Fruit fly (Drosophila melanogaster) whole organism, embryonic: ENCODE data around the gene Pde6.

ENCODE experiments used
- Adf1 ChIP-seq: fragments of 200-800 bp; sonication (Bioruptor generic); IDR thresholded peaks from 2 replicates; pipeline ENCODE4 v1.3.6; 2022; ENCODE audit warnings: missing biosample characterization, missing genetic modification characterization
- Bdp1 ChIP-seq: fragments of 200-800 bp; sonication (Bioruptor generic); optimal IDR thresholded peaks from 3 replicates; lab custom pipeline; 2016; ENCODE audit warnings: missing biosample characterization, missing genetic modification characterization
- Bgb ChIP-seq: fragments of 200-800 bp; sonication (Bioruptor generic); IDR thresholded peaks from 2 replicates; pipeline ENCODE4 v1.3.6; 2022; ENCODE audit warnings: missing biosample characterization, missing genetic modification characterization; ENCODE audit not compliant: partially characterized antibody
- CG10654 ChIP-seq: fragments of 200-800 bp; sonication (Bioruptor generic); optimal IDR thresholded peaks from 2 replicates; lab custom pipeline; 2016; ENCODE audit warnings: missing biosample characterization, missing genetic modification characterization
- CG11723 ChIP-seq: fragments of 200-800 bp; sonication (Bioruptor generic); optimal IDR thresholded peaks from 2 replicates; lab custom pipeline; 2017; ENCODE audit warnings: missing biosample characterization, mild to moderate bottlenecking, missing genetic modification characterization
- CG1233 ChIP-seq: fragments of 200-800 bp; sonication (Bioruptor generic); optimal IDR thresholded peaks from 4 replicates; lab custom pipeline; 2018; ENCODE audit warnings: missing biosample characterization, mild to moderate bottlenecking, missing genetic modification characterization
- CG12744 ChIP-seq: fragments of 200-800 bp; sonication (Bioruptor generic); optimal IDR thresholded peaks from 2 replicates; lab custom pipeline; 2016; ENCODE audit warnings: missing biosample characterization, missing genetic modification characterization
- CG14441 ChIP-seq: fragments of 200-800 bp; sonication (Bioruptor generic); IDR thresholded peaks from 2 replicates; pipeline ENCODE4 v1.3.6; 2022; ENCODE audit warnings: missing biosample characterization, missing genetic modification characterization
- CG2199 ChIP-seq: fragments of 200-800 bp; sonication (Bioruptor generic); IDR thresholded peaks from 3 replicates; pipeline ENCODE4 v1.3.6; 2022; ENCODE audit warnings: missing biosample characterization, missing genetic modification characterization
- CG2202 ChIP-seq: fragments of 200-800 bp; sonication (Bioruptor generic); optimal IDR thresholded peaks from 2 replicates; lab custom pipeline; 2018; ENCODE audit warnings: missing biosample characterization, mild to moderate bottlenecking, missing genetic modification characterization
- CG3065 ChIP-seq: fragments of 200-800 bp; sonication (Bioruptor generic); optimal IDR thresholded peaks from 2 replicates; lab custom pipeline; 2016; ENCODE audit warnings: missing biosample characterization, missing genetic modification characterization
- CG34224 ChIP-seq: fragments of 200-800 bp; sonication (Bioruptor generic); IDR thresholded peaks from 3 replicates; pipeline ENCODE4 v1.3.6; 2022; ENCODE audit warnings: missing biosample characterization, missing genetic modification characterization; ENCODE audit not compliant: partially characterized antibody
- CG42726 ChIP-seq: fragments of 200-800 bp; sonication (Bioruptor generic); IDR thresholded peaks from 2 replicates; pipeline ENCODE4 v1.3.6; 2022; ENCODE audit warnings: missing biosample characterization, missing genetic modification characterization; ENCODE audit not compliant: partially characterized antibody
- CG5953 ChIP-seq: fragments of 200-800 bp; sonication (Bioruptor generic); IDR thresholded peaks from 2 replicates; pipeline ENCODE4 v1.3.6; 2022; ENCODE audit warnings: missing biosample characterization, missing genetic modification characterization
- E2f1 ChIP-seq: fragments of 200-800 bp; sonication (Bioruptor generic); IDR thresholded peaks from 2 replicates; pipeline ENCODE4 v1.3.6; 2022; ENCODE audit warnings: missing biosample characterization, missing genetic modification characterization
- HLHmδ ChIP-seq: fragments of 200-800 bp; sonication (Bioruptor generic); optimal IDR thresholded peaks from 2 replicates; lab custom pipeline; 2018; ENCODE audit warnings: missing biosample characterization, mild to moderate bottlenecking, missing genetic modification characterization, moderate library complexity
- Hey ChIP-seq: fragments of 200-800 bp; sonication (Bioruptor generic); optimal IDR thresholded peaks from 3 replicates; lab custom pipeline; 2018; ENCODE audit warnings: missing biosample characterization, mild to moderate bottlenecking, missing genetic modification characterization
- HmgZ ChIP-seq: fragments of 200-800 bp; sonication (Bioruptor generic); optimal IDR thresholded peaks from 2 replicates; lab custom pipeline; 2018; ENCODE audit warnings: missing biosample characterization, mild to moderate bottlenecking, missing genetic modification characterization
- Lpt ChIP-seq: fragments of >200 bp; optimal IDR thresholded peaks from 2 replicates; lab custom pipeline; 2018; ENCODE audit warnings: missing biosample characterization, missing genetic modification characterization
- NFAT ChIP-seq: fragments of 200-800 bp; sonication (Bioruptor generic); IDR thresholded peaks from 2 replicates; pipeline ENCODE4 v1.3.6; 2022; ENCODE audit warnings: missing biosample characterization, missing genetic modification characterization
- Nf-YA ChIP-seq: fragments of 200-800 bp; sonication (Bioruptor generic); IDR thresholded peaks from 2 replicates; pipeline ENCODE4 v1.3.6; 2022; ENCODE audit warnings: missing biosample characterization, missing genetic modification characterization
- Ravus ChIP-seq: fragments of 200-800 bp; sonication (Bioruptor generic); IDR thresholded peaks from 2 replicates; pipeline ENCODE4 v1.3.6; 2022; ENCODE audit warnings: missing biosample characterization, missing genetic modification characterization
- Rfx ChIP-seq: fragments of 200-800 bp; sonication (Bioruptor generic); IDR thresholded peaks from 2 replicates; pipeline ENCODE4 v1.3.6; 2022; ENCODE audit warnings: missing biosample characterization, missing genetic modification characterization
- Scr ChIP-seq: fragments of 200-800 bp; sonication (Bioruptor generic); IDR thresholded peaks from 2 replicates; pipeline ENCODE4 v1.3.6; 2022; ENCODE audit warnings: missing biosample characterization, missing genetic modification characterization; ENCODE audit not compliant: partially characterized antibody
- Trl ChIP-seq, 3 experiments: fragments of >200 bp in 2 of 3; fragments of 200-800 bp in 1 of 3; sonication (Bioruptor generic) in 1 of 3; optimal IDR thresholded peaks; 2 replicates in 1 of 3; 3 replicates in 2 of 3; lab custom pipeline; 2016 to 2017; ENCODE audit warnings: missing biosample characterization in 1 of 3, missing genetic modification characterization in 1 of 3
- Usf ChIP-seq: fragments of 200-800 bp; sonication (Bioruptor generic); optimal IDR thresholded peaks from 2 replicates; lab custom pipeline; 2017; ENCODE audit warnings: missing genotype, missing biosample characterization, missing genetic modification characterization
- Xbp1 ChIP-seq: fragments of 200-800 bp; sonication (Bioruptor generic); optimal IDR thresholded peaks from 3 replicates; lab custom pipeline; 2016; ENCODE audit warnings: missing biosample characterization, mild to moderate bottlenecking, missing genetic modification characterization
- chinmo ChIP-seq: fragments of 200-800 bp; sonication (Bioruptor generic); IDR thresholded peaks from 4 replicates; pipeline ENCODE4 v1.3.6; 2022; ENCODE audit warnings: missing biosample characterization, missing genetic modification characterization; ENCODE audit not compliant: partially characterized antibody
- crp ChIP-seq, 2 experiments: fragments of 200-800 bp; sonication (Bioruptor generic); optimal IDR thresholded peaks; 2 replicates in 1 of 2; 3 replicates in 1 of 2; lab custom pipeline; 2017; ENCODE audit warnings: missing biosample characterization in 2 of 2, missing genetic modification characterization in 2 of 2, mild to moderate bottlenecking in 1 of 2, moderate library complexity in 1 of 2
- cwo ChIP-seq: fragments of 200-800 bp; sonication (Bioruptor generic); optimal IDR thresholded peaks from 3 replicates; lab custom pipeline; 2017; ENCODE audit warnings: missing biosample characterization, missing genetic modification characterization, mild to moderate bottlenecking, moderate library complexity, missing genetic modification reagents
- ftz-f1 ChIP-seq: fragments of 200-800 bp; sonication (Bioruptor generic); optimal IDR thresholded peaks from 2 replicates; lab custom pipeline; 2016; ENCODE audit warnings: missing biosample characterization, missing genetic modification characterization
- gt ChIP-seq: fragments of 200-800 bp; sonication (Bioruptor generic); IDR thresholded peaks from 2 replicates; pipeline ENCODE4 v1.3.6; 2022; ENCODE audit warnings: missing biosample characterization, missing genetic modification characterization
- hbn ChIP-seq: fragments of 200-800 bp; sonication (Bioruptor generic); IDR thresholded peaks from 2 replicates; pipeline ENCODE4 v1.3.6; 2022; ENCODE audit warnings: missing biosample characterization, missing genetic modification characterization; ENCODE audit not compliant: partially characterized antibody
- her ChIP-seq: fragments of 200-800 bp; sonication (Bioruptor generic); optimal IDR thresholded peaks from 2 replicates; lab custom pipeline; 2016; ENCODE audit warnings: missing biosample characterization, missing genetic modification characterization
- kni ChIP-seq: fragments of 200-800 bp; sonication (Bioruptor generic); optimal IDR thresholded peaks from 3 replicates; lab custom pipeline; 2017; ENCODE audit warnings: mild to moderate bottlenecking, missing biosample characterization, missing genetic modification reagents, missing genetic modification characterization
- lab ChIP-seq: fragments of 200-800 bp; sonication (Bioruptor generic); optimal IDR thresholded peaks from 3 replicates; lab custom pipeline; 2017; ENCODE audit warnings: missing biosample characterization, missing genetic modification characterization, mild to moderate bottlenecking, moderate library complexity, missing genetic modification reagents
- lov ChIP-seq, 2 experiments: fragments of 200-800 bp in 1 of 2; fragments of >200 bp in 1 of 2; sonication (Bioruptor generic) in 1 of 2; IDR thresholded peaks in 1 of 2; optimal IDR thresholded peaks in 1 of 2; 2 replicates in 1 of 2; 3 replicates in 1 of 2; pipeline versions ENCODE4 v1.3.6 to Lab custom; 2017 to 2022; ENCODE audit warnings: missing biosample characterization in 1 of 2, missing genetic modification characterization in 1 of 2
- mirr ChIP-seq: fragments of 200-800 bp; sonication (Bioruptor generic); optimal IDR thresholded peaks from 3 replicates; lab custom pipeline; 2018; ENCODE audit warnings: missing biosample characterization, mild to moderate bottlenecking, missing genetic modification characterization
- mld ChIP-seq: fragments of 200-800 bp; sonication (Bioruptor generic); IDR thresholded peaks from 3 replicates; pipeline ENCODE4 v1.3.6; 2022; ENCODE audit warnings: missing biosample characterization, missing genetic modification characterization; ENCODE audit not compliant: partially characterized antibody
- pnt ChIP-seq: fragments of 200-800 bp; sonication (Bioruptor generic); optimal IDR thresholded peaks from 3 replicates; lab custom pipeline; 2016; ENCODE audit warnings: missing biosample characterization, missing genetic modification characterization
- prd ChIP-seq, 3 experiments: fragments of >200 bp in 2 of 3; fragments of 200-800 bp in 1 of 3; sonication (Bioruptor generic) in 1 of 3; optimal IDR thresholded peaks in 2 of 3; IDR thresholded peaks in 1 of 3; 2 replicates in 2 of 3; 3 replicates in 1 of 3; pipeline versions ENCODE4 v1.3.6 to Lab custom; 2017 to 2022; ENCODE audit warnings: missing biosample characterization in 1 of 3, missing genetic modification characterization in 1 of 3
- so ChIP-seq: fragments of 200-800 bp; sonication (Bioruptor generic); IDR thresholded peaks from 3 replicates; pipeline ENCODE4 v1.3.6; 2022; ENCODE audit warnings: missing biosample characterization, missing genetic modification characterization
- sr ChIP-seq: fragments of 200-800 bp; sonication (Bioruptor generic); IDR thresholded peaks from 3 replicates; pipeline ENCODE4 v1.3.6; 2022; ENCODE audit warnings: missing biosample characterization, missing genetic modification characterization
- stwl ChIP-seq: fragments of 200-800 bp; sonication (Bioruptor generic); optimal IDR thresholded peaks from 3 replicates; lab custom pipeline; 2018; ENCODE audit warnings: missing biosample characterization, mild to moderate bottlenecking, missing genetic modification characterization, moderate library complexity
- sug ChIP-seq: fragments of 200-800 bp; optimal IDR thresholded peaks from 2 replicates; lab custom pipeline; 2019; ENCODE audit warnings: missing biosample characterization, mild to moderate bottlenecking, missing genetic modification characterization, moderate library complexity
- wdn ChIP-seq: fragments of 200-800 bp; sonication (Bioruptor generic); IDR thresholded peaks from 2 replicates; pipeline ENCODE4 v1.3.6; 2022; ENCODE audit warnings: missing biosample characterization, missing genetic modification characterization

Gene Pde6

dm6 chr3R:14557480-14558354 is at the start of gene Pde6 (continued):
- TF ChIP-seq Scr (GFP tag; lab: Robert Waterston, UW) (0 out of 2 replicates have a peak, but pooled peaks have one; percentile 20), hbn (GFP tag; lab: Robert Waterston, UW) (no peak; the same call in 1 of the 2 replicates), Adf1 (peak; percentile 16; the same call in 1 of the 2 replicates), mld (GFP tag; lab: Robert Waterston, UW) (no peak), Xbp1 (GFP tag; lab: Kevin White, UChicago) (no peak), Bgb (GFP tag; lab: Robert Waterston, UW) (peak; percentile 66; the same call in 1 of the 2 replicates), CG14441 (GFP tag; lab: Robert Waterston, UW) (0 out of 2 replicates have a peak, but pooled peaks have one; percentile 16), E2f1 (GFP tag; lab: Robert Waterston, UW) (peak; percentile 46; the same call in 1 of the 2 replicates), lov (optimal IDR thresholded peaks at IDR 0.05; lab: Kevin White, UChicago) (no peak), lov (GFP tag; IDR thresholded peaks at IDR 0.05; lab: Robert Waterston, UW) (no peak), HLHmδ (GFP tag; lab: Kevin White, UChicago) (peak; percentile 33), Hey (tag; lab: Kevin White, UChicago) (peak; percentile 1), CG42726 (GFP tag; lab: Robert Waterston, UW) (peak; percentile 59), Usf (GFP tag; lab: Kevin White, UChicago) (no peak), Ravus (GFP tag; lab: Robert Waterston, UW) (peak; percentile 54), ftz-f1 (no peak), CG34224 (peak; percentile 20; the same call in 1 of the 3 replicates), CG2199 (peak; percentile 43; the same call in 1 of the 3 replicates), sug (peak; percentile 85), HmgZ (tag; lab: Kevin White, UChicago) (no peak), cwo (peak; percentile 99), so (GFP tag; lab: Robert Waterston, UW) (no peak), wdn (GFP tag; lab: Robert Waterston, UW) (0 out of 2 replicates have a peak, but pooled peaks have one; percentile 30), mirr (peak; percentile 54), CG2202 (tag; lab: Kevin White, UChicago) (no peak), Lpt (GFP tag; lab: Kevin White, UChicago) (no peak), Rfx (GFP tag; lab: Robert Waterston, UW) (0 out of 2 replicates have a peak, but pooled peaks have one; percentile 19), chinmo (GFP tag; lab: Robert Waterston, UW) (peak; percentile 73; the same call in 2 of the 4 replicates), her (GFP tag; lab: Kevin White, UChicago) (no peak), crp (GFP tag; optimal IDR thresholded peaks at IDR 0.05; lab: Kevin White, UChicago) (peak in 1 of 2 experiments; percentile 26), CG3065 (GFP tag; lab: Kevin White, UChicago) (peak; percentile 86), Nf-YA (GFP tag; lab: Robert Waterston, UW) (peak; percentile 57), sr (GFP tag; lab: Robert Waterston, UW) (peak; percentile 6; the same call in 1 of the 3 replicates), CG5953 (no peak), gt (GFP tag; lab: Robert Waterston, UW) (no peak), NFAT (GFP tag; lab: Robert Waterston, UW) (0 out of 2 replicates have a peak, but pooled peaks have one; percentile 19), kni (no peak)
- TF ChIP-seq, all 482 proteins: peak for 49

DNA sequence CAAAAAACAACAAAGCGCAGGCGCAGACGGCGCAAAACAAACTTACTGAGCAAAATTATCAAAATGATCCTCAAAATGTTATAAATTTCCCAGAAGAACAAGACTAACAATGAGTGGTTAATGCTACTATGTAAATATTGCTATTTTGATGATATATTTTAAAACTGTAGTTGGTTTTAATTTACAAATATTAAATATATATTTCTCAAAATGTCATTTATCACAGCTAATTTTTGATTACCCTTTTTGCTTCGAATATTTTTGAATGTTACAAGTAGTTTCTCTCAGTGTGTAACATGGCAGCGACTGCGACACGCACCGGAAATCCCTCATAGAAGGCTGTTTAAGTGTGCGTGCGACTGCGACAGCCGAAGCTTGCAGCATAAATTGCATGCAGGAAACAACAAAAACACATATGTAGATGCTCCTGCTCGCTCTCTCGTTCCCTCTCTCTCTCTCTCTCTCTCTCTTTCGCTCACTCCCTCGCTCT is 39.9 kb upstream of the Pde6 start:
- TF ChIP-seq pnt (GFP tag; lab: Kevin White, UChicago), result no peak
- TF ChIP-seq Trl (optimal IDR thresholded peaks at IDR 0.05; lab: Kevin White, UChicago), result peak; percentile 49 to 50
- no peak for TF ChIP-seq Trl (GFP tag; optimal IDR thresholded peaks at IDR 0.05; lab: Kevin White, UChicago)
- no peak for TF ChIP-seq CG12744 (GFP tag; lab: Kevin White, UChicago)
- TF ChIP-seq prd (optimal IDR thresholded peaks at IDR 0.05; lab: Kevin White, UChicago), result no peak
- TF ChIP-seq prd (GFP tag; IDR thresholded peaks at IDR 0.05; lab: Robert Waterston, UW), result peak; percentile 4; the same call in 1 of the 3 replicates
- peak; percentile 12 for TF ChIP-seq lab (GFP tag; lab: Kevin White, UChicago)
- no peak for TF ChIP-seq stwl (tag; lab: Kevin White, UChicago)
- no peak for TF ChIP-seq CG11723 (GFP tag; lab: Kevin White, UChicago)
- peak; percentile 1 for TF ChIP-seq CG1233 (GFP tag; lab: Kevin White, UChicago)
- TF ChIP-seq CG10654 (GFP tag; lab: Kevin White, UChicago), result no peak
- no peak for TF ChIP-seq Bdp1 (GFP tag; lab: Kevin White, UChicago)
- TF ChIP-seq so (GFP tag; lab: Robert Waterston, UW), result no peak
